Fruit fly (Drosophila melanogaster): ENCODE results near the gene Septin1.

Septin1 gene

DNA sequence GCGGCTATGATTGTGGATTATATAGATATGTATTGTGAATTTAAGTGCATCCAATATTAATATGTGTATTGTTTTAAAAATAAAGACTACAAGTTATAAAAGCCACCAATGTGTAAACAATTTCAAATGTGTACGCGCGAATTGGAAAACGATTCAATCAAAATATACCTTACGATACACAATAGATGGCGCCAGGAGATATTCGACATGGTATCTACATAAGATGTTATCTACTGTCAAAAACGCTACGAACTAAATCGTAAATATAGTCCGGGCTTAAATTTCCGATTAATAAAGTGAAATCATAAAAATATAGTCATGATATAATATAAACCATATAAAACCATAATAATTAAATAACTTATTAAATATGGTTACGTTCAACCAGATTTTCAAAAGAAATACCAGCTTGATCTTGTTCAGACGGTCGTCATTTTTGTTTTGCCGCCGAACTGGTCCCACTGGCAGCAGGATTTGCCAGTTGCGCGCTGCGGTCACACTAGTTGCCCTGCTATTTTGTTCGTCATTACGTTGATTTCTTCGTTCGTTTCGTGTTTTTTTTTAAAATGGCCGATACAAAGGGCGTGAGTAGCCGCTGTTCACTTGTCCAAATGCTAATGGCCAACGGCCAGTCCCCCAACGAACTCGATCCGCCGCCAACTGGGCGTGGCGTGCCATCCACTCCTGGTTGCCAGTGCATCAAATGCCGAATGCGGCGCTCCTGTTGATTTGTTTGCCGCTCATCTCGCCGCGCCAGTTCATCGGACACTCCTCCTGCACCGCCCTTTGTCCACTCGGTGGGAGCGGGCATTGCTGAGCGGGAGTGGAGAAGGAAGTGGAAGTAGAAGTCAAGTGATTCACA is at the start of gene Septin1:
TSS of gene Septin1 (plus strand) at position 477 of the 862 bp plus-strand sequence.
- TF ChIP-seq CG11504 (tag; optimal IDR thresholded peaks at IDR 0.05) (no peak), pho (GFP tag; optimal IDR thresholded peaks at IDR 0.05) (no peak), CG8924 (tag; optimal IDR thresholded peaks at IDR 0.05) (no peak), CG3281 (GFP tag; optimal IDR thresholded peaks at IDR 0.05) (no peak), sqz (GFP tag; optimal IDR thresholded peaks at IDR 0.05) (no peak), Dip2 (GFP tag; IDR thresholded peaks at IDR 0.05) (no peak), CG4282 (GFP tag; optimal IDR thresholded peaks at IDR 0.05) (no peak), Spps (tag; optimal IDR thresholded peaks at IDR 0.05) (no peak), pros (GFP tag; optimal IDR thresholded peaks at IDR 0.05) (no peak), CG2678 (tag; optimal IDR thresholded peaks at IDR 0.05) (no peak), CG11398 (GFP tag; optimal IDR thresholded peaks at IDR 0.05) (no peak), CG34422 (GFP tag; IDR thresholded peaks at IDR 0.05) (peak; percentile 22; the same call in 1 of the 3 replicates), CG10565 (GFP tag; optimal IDR thresholded peaks at IDR 0.05) (no peak), Xrp1 (GFP tag; IDR thresholded peaks at IDR 0.05) (no peak), Hmx (GFP tag; optimal IDR thresholded peaks at IDR 0.05) (no peak), Taf1 (GFP tag; IDR thresholded peaks at IDR 0.05) (no peak), CG15269 (tag; optimal IDR thresholded peaks at IDR 0.05) (no peak), Sox100B (GFP tag; optimal IDR thresholded peaks at IDR 0.05) (no peak), MBD-R2 (GFP tag; IDR thresholded peaks at IDR 0.05) (peak; percentile 47; the same call in 1 of the 2 replicates), CG32772 (GFP tag; IDR thresholded peaks at IDR 0.05) (no peak), Ets97D (GFP tag; optimal IDR thresholded peaks at IDR 0.05) (peak; percentile 4), pfk (GFP tag; optimal IDR thresholded peaks at IDR 0.05) (no peak), pzg (GFP tag; optimal IDR thresholded peaks at IDR 0.05) (peak; percentile 77), CG10267 (tag; optimal IDR thresholded peaks at IDR 0.05) (peak; percentile 43), p53 (GFP tag; optimal IDR thresholded peaks at IDR 0.05) (no peak), CG17385 (GFP tag; optimal IDR thresholded peaks at IDR 0.05) (no peak), CG9876 (GFP tag; optimal IDR thresholded peaks at IDR 0.05) (no peak), Camta (GFP tag; optimal IDR thresholded peaks at IDR 0.05) (no peak), vnd (GFP tag; IDR thresholded peaks at IDR 0.05; ENCODE audit: partially characterized antibody) (no peak), dmrt99B (tag; optimal IDR thresholded peaks at IDR 0.05) (no peak), stwl (tag; optimal IDR thresholded peaks at IDR 0.05) (peak; percentile 28), CG17829 (tag; optimal IDR thresholded peaks at IDR 0.05) (no peak), odd (GFP tag; optimal IDR thresholded peaks at IDR 0.05) (no peak), CG6791 (GFP tag; IDR thresholded peaks at IDR 0.05; ENCODE audit: partially characterized antibody) (no peak), CG9215 (GFP tag; IDR thresholded peaks at IDR 0.05) (no peak), CG9437 (GFP tag; optimal IDR thresholded peaks at IDR 0.05) (peak; percentile 46), Dek (tag; optimal IDR thresholded peaks at IDR 0.05) (no peak), lilli (GFP tag; optimal IDR thresholded peaks at IDR 0.05) (no peak), CG17328 (GFP tag; IDR thresholded peaks at IDR 0.05) (no peak), kah (GFP tag; optimal IDR thresholded peaks at IDR 0.05) (no peak), schlank (tag; optimal IDR thresholded peaks at IDR 0.05) (no peak), CG8944 (GFP tag; optimal IDR thresholded peaks at IDR 0.05) (no peak), Hr78 (GFP tag; optimal IDR thresholded peaks at IDR 0.05) (no peak), GATAe (GFP tag; conservative IDR thresholded peaks at IDR 0.05) (no peak), CG3847 (GFP tag; IDR thresholded peaks at IDR 0.05) (peak; percentile 43), CG7556 (GFP tag; optimal IDR thresholded peaks at IDR 0.05) (no peak), CG4617 (GFP tag; optimal IDR thresholded peaks at IDR 0.05; ENCODE audit: borderline replicate concordance) (peak; percentile 52), CG30020 (tag; optimal IDR thresholded peaks at IDR 0.05) (peak; percentile 8), CG13894 (tag; optimal IDR thresholded peaks at IDR 0.05) (no peak)

All from whole organism, embryonic.